Worm (Caenorhabditis elegans) whole organism, young adult: ENCODE results near the gene K02F3.9.

Experiments used
- C06A6.2 ChIP-seq: fragments of 200-800 bp; sonication (Bioruptor generic); conservative IDR thresholded peaks from 2 replicates; pipeline ENCODE4 v1.3.6; 2022; ENCODE audit warnings: missing genetic modification characterization, missing compliant biosample characterization
- F57C9.4 ChIP-seq: sonication (generic microtip); optimal IDR thresholded peaks from 2 replicates; lab custom pipeline; 2017; ENCODE audit warnings: mild to moderate bottlenecking, missing genetic modification characterization, missing compliant biosample characterization
- K12H6.12 ChIP-seq: fragments of 200-800 bp; sonication (Bioruptor generic); optimal IDR thresholded peaks from 2 replicates; lab custom pipeline; 2018; ENCODE audit warnings: mild to moderate bottlenecking, missing genetic modification characterization, missing compliant biosample characterization
- ama-1 ChIP-seq, 3 experiments: fragments of 150-350 bp in 1 of 3; sonication (generic microtip) in 2 of 3; optimal IDR thresholded peaks; 2 replicates each; lab custom pipeline; 2014 to 2018; ENCODE audit warnings: missing biosample characterization in 2 of 3, missing genetic modification characterization in 2 of 3, missing genetic modification reagents in 2 of 3
- attf-6 ChIP-seq: fragments of 200-800 bp; sonication (Bioruptor generic); IDR thresholded peaks from 2 replicates; pipeline ENCODE4 v1.3.6; 2022; ENCODE audit warnings: missing genetic modification reagents, missing genetic modification characterization, missing compliant biosample characterization
- unc-130 ChIP-seq: sonication (generic microtip); optimal IDR thresholded peaks from 2 replicates; lab custom pipeline; 2016; ENCODE audit warnings: missing genetic modification reagents, missing genetic modification characterization, missing compliant biosample characterization

DNA sequence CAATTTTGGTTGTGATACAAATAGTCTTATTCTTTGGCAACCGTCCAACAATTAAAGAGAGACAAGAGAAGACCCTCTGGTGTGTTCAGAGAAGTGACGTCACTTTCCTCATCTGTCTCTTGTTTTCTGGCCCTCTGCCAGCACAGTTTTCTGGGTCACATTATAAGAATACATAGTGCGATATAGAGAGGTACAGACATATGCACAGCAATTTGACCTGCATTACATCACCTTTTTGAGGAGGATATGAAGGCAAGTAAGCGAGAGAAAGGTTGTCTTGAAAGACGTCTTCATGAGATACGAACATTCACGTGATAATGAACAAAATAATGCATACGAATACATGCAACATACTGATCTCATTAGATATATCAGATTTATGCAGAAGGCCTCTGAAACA lies 29.4 kb upstream of the K02F3.9 start:
- TF ChIP-seq unc-130 = no peak
- TF ChIP-seq K12H6.12 (tag; lab: Kevin White, UChicago) = no peak
- no peak for TF ChIP-seq C06A6.2
- TF ChIP-seq F57C9.4 = no peak
- no peak for TF ChIP-seq ama-1 (optimal IDR thresholded peaks at IDR 0.05; lab: Kevin White, UChicago)
- TF ChIP-seq ama-1 (GFP tag; optimal IDR thresholded peaks at IDR 0.05; lab: Kevin White, UChicago) = no peak
- no peak for TF ChIP-seq attf-6
